Worm (Caenorhabditis elegans): Measurements from ENCODE around the gene M03F8.6.

DNA sequence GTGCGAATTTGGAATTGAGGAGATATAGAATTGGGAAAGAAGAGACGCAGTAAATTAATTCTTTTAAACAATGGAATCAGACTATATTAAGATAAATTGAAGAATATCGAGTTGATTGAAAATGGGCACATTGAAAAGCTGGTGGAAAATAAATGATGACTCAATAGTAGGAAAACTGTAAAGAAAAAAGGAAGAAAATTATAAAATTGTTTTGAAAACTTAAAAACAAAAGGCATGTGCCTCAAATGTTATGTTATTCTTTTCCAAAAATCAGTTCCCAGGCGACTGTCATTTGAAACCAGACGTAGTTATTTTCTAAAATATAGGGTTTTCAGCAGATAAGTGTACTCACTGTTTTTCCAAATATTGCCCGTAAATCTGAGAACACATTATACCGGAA is 34.8 kb downstream of the M03F8.6 start, which contains the start of gene C04E6.12:
- TF ChIP-seq nhr-77 (tag; optimal IDR thresholded peaks at IDR 0.05) (no peak), lin-39 (tag; optimal IDR thresholded peaks at IDR 0.05) (no peak), nhr-237 (tag; optimal IDR thresholded peaks at IDR 0.05) (no peak)
